Fruit fly (Drosophila melanogaster) whole organism, prepupa: ENCODE results near the gene CG45066.

Source experiments
- CG10631 ChIP-seq: fragments of 200-800 bp; sonication (Bioruptor generic); optimal IDR thresholded peaks from 2 replicates; lab custom pipeline; 2016; ENCODE audit warnings: missing biosample characterization, missing genetic modification characterization
- CG10669 ChIP-seq: fragments of 200-800 bp; sonication (Bioruptor generic); optimal IDR thresholded peaks from 3 replicates; lab custom pipeline; 2018; ENCODE audit warnings: missing biosample characterization, mild to moderate bottlenecking, missing genetic modification characterization, moderate library complexity
- CG11762 ChIP-seq: fragments of 200-800 bp; sonication (Bioruptor generic); optimal IDR thresholded peaks from 3 replicates; lab custom pipeline; 2016; ENCODE audit warnings: missing biosample characterization, missing genetic modification characterization; ENCODE audit not compliant: insufficient read depth
- CG1621 ChIP-seq: fragments of 200-800 bp; sonication (Bioruptor generic); optimal IDR thresholded peaks from 3 replicates; lab custom pipeline; 2018; ENCODE audit warnings: missing biosample characterization, mild to moderate bottlenecking, missing genetic modification characterization
- CG16779 ChIP-seq: fragments of 200-800 bp; sonication (Bioruptor generic); optimal IDR thresholded peaks from 3 replicates; lab custom pipeline; 2017; ENCODE audit warnings: missing biosample characterization, mild to moderate bottlenecking, missing genetic modification characterization
- CG31627 ChIP-seq: fragments of 200-800 bp; sonication (Bioruptor generic); optimal IDR thresholded peaks from 3 replicates; lab custom pipeline; 2016; ENCODE audit warnings: missing biosample characterization, missing genetic modification characterization
- CG32006 ChIP-seq: fragments of 200-800 bp; sonication (Bioruptor generic); optimal IDR thresholded peaks from 3 replicates; lab custom pipeline; 2017; ENCODE audit warnings: missing biosample characterization, mild to moderate bottlenecking, missing genetic modification characterization
- CG34406 ChIP-seq: fragments of 200-800 bp; sonication (Bioruptor generic); optimal IDR thresholded peaks from 3 replicates; lab custom pipeline; 2016; ENCODE audit warnings: missing biosample characterization, missing genetic modification characterization
- CG3919 ChIP-seq: fragments of 200-800 bp; sonication (Bioruptor generic); optimal IDR thresholded peaks from 3 replicates; lab custom pipeline; 2016; ENCODE audit warnings: missing biosample characterization, missing genetic modification characterization
- CG4318 ChIP-seq: fragments of 200-800 bp; sonication (Bioruptor generic); optimal IDR thresholded peaks from 3 replicates; lab custom pipeline; 2017; ENCODE audit warnings: missing biosample characterization, mild to moderate bottlenecking, missing genetic modification characterization
- CG6276 ChIP-seq: fragments of 200-800 bp; sonication (Bioruptor generic); optimal IDR thresholded peaks from 2 replicates; lab custom pipeline; 2017; ENCODE audit warnings: missing biosample characterization, mild to moderate bottlenecking, missing genetic modification characterization
- CG6792 ChIP-seq: fragments of 200-800 bp; sonication (Bioruptor generic); optimal IDR thresholded peaks from 3 replicates; lab custom pipeline; 2016; ENCODE audit warnings: missing biosample characterization, missing genetic modification characterization
- CG6808 ChIP-seq: fragments of 200-800 bp; sonication (Bioruptor generic); optimal IDR thresholded peaks from 3 replicates; lab custom pipeline; 2017; ENCODE audit warnings: missing biosample characterization, missing genetic modification characterization, mild to moderate bottlenecking, moderate library complexity, missing genetic modification reagents
- CG6854 ChIP-seq: fragments of 200-800 bp; sonication (Bioruptor generic); optimal IDR thresholded peaks from 2 replicates; lab custom pipeline; 2017; ENCODE audit warnings: missing biosample characterization, mild to moderate bottlenecking, missing genetic modification characterization
- CG7368 ChIP-seq: fragments of 200-800 bp; sonication (Bioruptor generic); optimal IDR thresholded peaks from 3 replicates; lab custom pipeline; 2016; ENCODE audit warnings: missing biosample characterization, missing genetic modification characterization
- CG8319 ChIP-seq: fragments of 200-800 bp; sonication (Bioruptor generic); optimal IDR thresholded peaks from 3 replicates; lab custom pipeline; 2016; ENCODE audit warnings: missing biosample characterization, missing genetic modification characterization
- CG8632 ChIP-seq: fragments of 200-800 bp; sonication (Bioruptor generic); optimal IDR thresholded peaks from 3 replicates; lab custom pipeline; 2016; ENCODE audit warnings: missing biosample characterization, missing genetic modification characterization
- Eip75B ChIP-seq: fragments of 200-800 bp; sonication (Bioruptor generic); optimal IDR thresholded peaks from 3 replicates; lab custom pipeline; 2016; ENCODE audit warnings: missing biosample characterization, missing genetic modification characterization
- Eip78C ChIP-seq: fragments of 200-800 bp; sonication (Bioruptor generic); peaks from one replicate; lab custom pipeline; 2016; ENCODE audit warnings: missing biosample characterization, missing genetic modification characterization
- Eip93F ChIP-seq: fragments of 200-800 bp; sonication (Bioruptor generic); optimal IDR thresholded peaks from 2 replicates; lab custom pipeline; 2016; ENCODE audit warnings: missing biosample characterization, mild to moderate bottlenecking, missing genetic modification characterization
- Ets21C ChIP-seq: fragments of 200-800 bp; sonication (Bioruptor generic); optimal IDR thresholded peaks from 3 replicates; lab custom pipeline; 2016; ENCODE audit warnings: missing biosample characterization, missing genetic modification characterization
- Ets96B ChIP-seq: fragments of 200-800 bp; optimal IDR thresholded peaks from 2 replicates; lab custom pipeline; 2019; ENCODE audit warnings: missing biosample characterization, mild to moderate bottlenecking, missing genetic modification characterization, moderate library complexity
- Gug ChIP-seq: fragments of 200-800 bp; sonication (Bioruptor generic); IDR thresholded peaks from 2 replicates; pipeline ENCODE4 v1.3.6; 2022; ENCODE audit warnings: missing biosample characterization, missing genetic modification characterization
- Hr38 ChIP-seq: sonication (Bioruptor generic); optimal IDR thresholded peaks from 2 replicates; lab custom pipeline; 2016; ENCODE audit warnings: missing biosample characterization, missing genetic modification characterization
- Hr39 ChIP-seq: fragments of 200-800 bp; sonication (Bioruptor generic); optimal IDR thresholded peaks from 2 replicates; lab custom pipeline; 2016; ENCODE audit warnings: missing biosample characterization, missing genetic modification characterization
- Lpt ChIP-seq: fragments of 200-800 bp; sonication (Bioruptor generic); optimal IDR thresholded peaks from 3 replicates; lab custom pipeline; 2016; ENCODE audit warnings: missing biosample characterization, missing genetic modification characterization
- Met ChIP-seq: fragments of 200-800 bp; sonication (Bioruptor generic); optimal IDR thresholded peaks from 3 replicates; lab custom pipeline; 2016; ENCODE audit warnings: missing biosample characterization, missing genetic modification characterization
- Smox ChIP-seq: fragments of 200-800 bp; sonication (Bioruptor generic); optimal IDR thresholded peaks from 3 replicates; lab custom pipeline; 2016; ENCODE audit warnings: missing biosample characterization, missing genetic modification characterization
- Sox102F ChIP-seq: fragments of 200-800 bp; sonication (Bioruptor generic); optimal IDR thresholded peaks from 2 replicates; lab custom pipeline; 2016; ENCODE audit warnings: missing biosample characterization, mild to moderate bottlenecking, missing genetic modification characterization
- Sox15 ChIP-seq: fragments of 200-800 bp; sonication (Bioruptor generic); optimal IDR thresholded peaks from 3 replicates; lab custom pipeline; 2016; ENCODE audit warnings: missing biosample characterization, missing genetic modification characterization
- achi ChIP-seq: fragments of 200-800 bp; sonication (Bioruptor generic); optimal IDR thresholded peaks from 3 replicates; lab custom pipeline; 2016; ENCODE audit warnings: missing biosample characterization, missing genetic modification characterization
- dac ChIP-seq: fragments of 200-800 bp; sonication (Bioruptor generic); optimal IDR thresholded peaks from 2 replicates; lab custom pipeline; 2017; ENCODE audit warnings: missing biosample characterization, mild to moderate bottlenecking, missing genetic modification characterization
- dsx ChIP-seq: fragments of 200-800 bp; optimal IDR thresholded peaks from 3 replicates; lab custom pipeline; 2019; ENCODE audit warnings: missing biosample characterization, mild to moderate bottlenecking, missing genetic modification characterization, moderate library complexity; ENCODE audit not compliant: poor library complexity, severe bottlenecking
- esn ChIP-seq: fragments of 200-800 bp; sonication (Bioruptor generic); optimal IDR thresholded peaks from 2 replicates; lab custom pipeline; 2016; ENCODE audit warnings: missing biosample characterization, mild to moderate bottlenecking, missing genetic modification characterization, moderate library complexity
- fd59A ChIP-seq: fragments of 200-800 bp; sonication (Bioruptor generic); optimal IDR thresholded peaks from 2 replicates; lab custom pipeline; 2017; ENCODE audit warnings: missing biosample characterization, mild to moderate bottlenecking, missing genetic modification characterization, missing genetic modification reagents
- fkh ChIP-seq: fragments of 200-800 bp; sonication (Bioruptor generic); optimal IDR thresholded peaks from 3 replicates; lab custom pipeline; 2017; ENCODE audit warnings: missing biosample characterization, mild to moderate bottlenecking, missing genetic modification characterization, moderate library complexity
- net ChIP-seq: fragments of 200-800 bp; sonication (Bioruptor generic); optimal IDR thresholded peaks from 3 replicates; lab custom pipeline; 2016; ENCODE audit warnings: missing biosample characterization, missing genetic modification characterization
- pdm3 ChIP-seq: fragments of 200-800 bp; sonication (Bioruptor generic); optimal IDR thresholded peaks from 3 replicates; lab custom pipeline; 2016; ENCODE audit warnings: missing biosample characterization, missing genetic modification characterization
- salr ChIP-seq, 2 experiments: fragments of 200-800 bp; sonication (Bioruptor generic); optimal IDR thresholded peaks; 3 replicates each; lab custom pipeline; 2016 to 2018; ENCODE audit warnings: missing biosample characterization in 2 of 2, missing genetic modification characterization in 2 of 2, mild to moderate bottlenecking in 1 of 2
- ss ChIP-seq, 2 experiments: fragments of 200-800 bp; sonication (Bioruptor generic); optimal IDR thresholded peaks; 2 replicates in 1 of 2; 3 replicates in 1 of 2; lab custom pipeline; 2017 to 2018; ENCODE audit warnings: mild to moderate bottlenecking in 2 of 2, missing biosample characterization in 2 of 2, missing genetic modification characterization in 2 of 2, moderate library complexity in 1 of 2
- svp ChIP-seq: fragments of 200-800 bp; sonication (Bioruptor generic); peaks from one replicate; lab custom pipeline; 2016; ENCODE audit warnings: missing biosample characterization, missing genetic modification characterization
- topi ChIP-seq: fragments of 200-800 bp; sonication (Bioruptor generic); optimal IDR thresholded peaks from 3 replicates; lab custom pipeline; 2016; ENCODE audit warnings: missing biosample characterization, missing genetic modification characterization
- vri ChIP-seq: fragments of 200-800 bp; sonication (Bioruptor generic); optimal IDR thresholded peaks from 3 replicates; lab custom pipeline; 2016; ENCODE audit warnings: missing biosample characterization, mild to moderate bottlenecking, missing genetic modification characterization

Gene CG45066

dm6 chr3L:3083329-3084083 is 27.5 kb downstream of the CG45066 start:
- TF ChIP-seq fd59A (no peak), CG11762 (GFP tag; lab: Kevin White, UChicago) (no peak), CG3919 (no peak), dac (GFP tag; lab: Kevin White, UChicago) (no peak), vri (peak; percentile 48), CG6854 (GFP tag; lab: Kevin White, UChicago) (no peak), esn (GFP tag; lab: Kevin White, UChicago) (no peak), fkh (GFP tag; lab: Kevin White, UChicago) (peak; percentile 92), Smox (GFP tag; lab: Kevin White, UChicago) (no peak), Eip75B (no peak), CG6792 (GFP tag; lab: Kevin White, UChicago) (no peak)

dm6 chr3L:3081966-3082516 is 29.0 kb downstream of the CG45066 start:
- TF ChIP-seq fkh (GFP tag; lab: Kevin White, UChicago) (peak; percentile 49), CG6276 (GFP tag; lab: Kevin White, UChicago) (no peak), Gug (GFP tag; lab: Robert Waterston, UW) (no peak), Hr39 (GFP tag; lab: Kevin White, UChicago) (no peak), CG8319 (GFP tag; lab: Kevin White, UChicago) (no peak), CG34406 (GFP tag; lab: Kevin White, UChicago) (no peak), svp (GFP tag; lab: Kevin White, UChicago) (peak; percentile 77), vri (no peak), CG6808 (no peak)

- TF ChIP-seq vri (peak; percentile 99), CG6808 (peak; percentile 95), Lpt (GFP tag; lab: Kevin White, UChicago) (peak; percentile 98), fkh (GFP tag; lab: Kevin White, UChicago) (peak; percentile 88), ss (GFP tag; optimal IDR thresholded peaks at IDR 0.05; lab: Kevin White, UChicago) (peak; percentile 96), Ets21C (GFP tag; lab: Kevin White, UChicago) (peak; percentile 98), CG31627 (GFP tag; lab: Kevin White, UChicago) (peak; percentile 98), CG10669 (GFP tag; lab: Kevin White, UChicago) (peak; percentile 97), CG6854 (GFP tag; lab: Kevin White, UChicago) (peak; percentile 99), Hr38 (peak; percentile 40), CG8632 (GFP tag; lab: Kevin White, UChicago) (peak; percentile 99), CG7368 (peak; percentile 99), CG4318 (GFP tag; lab: Kevin White, UChicago) (peak; percentile 98), salr (GFP tag; optimal IDR thresholded peaks at IDR 0.05; lab: Kevin White, UChicago) (peak; percentile 96 to 97), dsx (GFP tag; lab: Kevin White, UChicago) (peak; percentile 94), svp (GFP tag; lab: Kevin White, UChicago) (peak; percentile 99), net (GFP tag; lab: Kevin White, UChicago) (peak; percentile 99), Sox15 (peak; percentile 97), CG16779 (tag; lab: Kevin White, UChicago) (peak; percentile 97), Sox102F (GFP tag; lab: Kevin White, UChicago) (peak; percentile 99), Eip93F (GFP tag; lab: Kevin White, UChicago) (peak; percentile 98), CG32006 (GFP tag; lab: Kevin White, UChicago) (peak; percentile 98), pdm3 (GFP tag; lab: Kevin White, UChicago) (peak; percentile 99), Eip78C (peak; percentile 100), CG1621 (tag; lab: Kevin White, UChicago) (peak; percentile 98), Ets96B (tag; lab: Kevin White, UChicago) (peak; percentile 97), topi (peak; percentile 99), CG6792 (GFP tag; lab: Kevin White, UChicago) (peak; percentile 99), Met (GFP tag; lab: Kevin White, UChicago) (peak; percentile 99), CG10631 (peak; percentile 98), Gug (GFP tag; lab: Robert Waterston, UW) (peak; percentile 98), Eip75B (peak; percentile 99), achi (GFP tag; lab: Kevin White, UChicago) (peak; percentile 99)
Observed at dm6 chr3L:3081146-3081872, 29.7 kb downstream of the CG45066 start.
